Worm (Caenorhabditis elegans) whole organism, L4/young adult: ENCODE measurements around the gene C33D9.6.

Experiments used
- W03F9.2 ChIP-seq: fragments of 150-350 bp; optimal IDR thresholded peaks from 2 replicates; lab custom pipeline; 2014; ENCODE audit warnings: missing biosample characterization, missing genetic modification characterization
- dao-5 ChIP-seq: sonication (generic microtip); optimal IDR thresholded peaks from 2 replicates; lab custom pipeline; 2016; ENCODE audit warnings: missing genotype, missing genetic modification characterization, moderate library complexity, missing compliant biosample characterization
- him-1 ChIP-seq: sonication (generic microtip); optimal IDR thresholded peaks from 2 replicates; lab custom pipeline; 2016; ENCODE audit warnings: missing genotype, missing genetic modification reagents, missing genetic modification characterization, missing compliant biosample characterization

DNA sequence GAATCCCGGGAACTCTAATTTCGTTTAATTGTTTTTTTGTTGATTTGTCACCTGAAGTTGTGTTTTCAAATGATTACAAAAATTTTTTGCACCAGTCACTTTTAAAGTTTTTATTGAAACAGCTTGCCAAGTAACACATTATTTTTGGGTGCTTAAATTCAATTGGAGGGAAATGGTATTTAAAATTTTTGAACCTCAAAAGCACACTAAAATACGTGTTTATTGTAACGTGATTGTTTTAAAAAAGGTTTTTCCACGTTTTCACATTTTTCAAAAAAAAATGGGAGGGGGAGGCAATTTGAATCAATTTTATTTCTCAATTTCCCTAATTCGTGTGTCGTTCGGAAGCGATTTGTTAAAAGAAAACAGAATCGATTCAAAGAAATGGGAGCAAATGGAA is 43.2 kb upstream of the C33D9.6 start, which contains the start of gene T28C6.5:
- TF ChIP-seq him-1 (tag; lab: Kevin White, UChicago) (no peak), W03F9.2 (no peak), dao-5 (no peak)
